Fruit fly (Drosophila melanogaster) whole organism, wandering third instar larva: ENCODE data around the gene arg.

Experiments
- CG9705 ChIP-seq: fragments of 200-800 bp; sonication (Bioruptor generic); optimal IDR thresholded peaks from 2 replicates; lab custom pipeline; 2018; ENCODE audit warnings: missing biosample characterization, mild to moderate bottlenecking, missing genetic modification characterization
- Hr78 ChIP-seq: fragments of >200 bp; optimal IDR thresholded peaks from 2 replicates; lab custom pipeline; 2017; ENCODE audit warnings: missing biosample characterization, missing genetic modification characterization
- Mio ChIP-seq: sonication (Bioruptor generic); optimal IDR thresholded peaks from 2 replicates; lab custom pipeline; 2016; ENCODE audit warnings: missing biosample characterization, missing genetic modification characterization
- br ChIP-seq: fragments of 200-800 bp; sonication (Bioruptor generic); optimal IDR thresholded peaks from 2 replicates; lab custom pipeline; 2016; ENCODE audit warnings: missing biosample characterization, missing genetic modification characterization
- foxo ChIP-seq, 2 experiments: fragments of 200-800 bp; sonication (Bioruptor generic); optimal IDR thresholded peaks; 2 replicates in 1 of 2; 3 replicates in 1 of 2; lab custom pipeline; 2016 to 2017; ENCODE audit warnings: missing biosample characterization in 2 of 2, missing genetic modification characterization in 2 of 2
- h ChIP-seq: fragments of 200-800 bp; sonication (Bioruptor generic); optimal IDR thresholded peaks from 3 replicates; lab custom pipeline; 2016; ENCODE audit warnings: missing biosample characterization, mild to moderate bottlenecking, missing genetic modification characterization

DNA sequence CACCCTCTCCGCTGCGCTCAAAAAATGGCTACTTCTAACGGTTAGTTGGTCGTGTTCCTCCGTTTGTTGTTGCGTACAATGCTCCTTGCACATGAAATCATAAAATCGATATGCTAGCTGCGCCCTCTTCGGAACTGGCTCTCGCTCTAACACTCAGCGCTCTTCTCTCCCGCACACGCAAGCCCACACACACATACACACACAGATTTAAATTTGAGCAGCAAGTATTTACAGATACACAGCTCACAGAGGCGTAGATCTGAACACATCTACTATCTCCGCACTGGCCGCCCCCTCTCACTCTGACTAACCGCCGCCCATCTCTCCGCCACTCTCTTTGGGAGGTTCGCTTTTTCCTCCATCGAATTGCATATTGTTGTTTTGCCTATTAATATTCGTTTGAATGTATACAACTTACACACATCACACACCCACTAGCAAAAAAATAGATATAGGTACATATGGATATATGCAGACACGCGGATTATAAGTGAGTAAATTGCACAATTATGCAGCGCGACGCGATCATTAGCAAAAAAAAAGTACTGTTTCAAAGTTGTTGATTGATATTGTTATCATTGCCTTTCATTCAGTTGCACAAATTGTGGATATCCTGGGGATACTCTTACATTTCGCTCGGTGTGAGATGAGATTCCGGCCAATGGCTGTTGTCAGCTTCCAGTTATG, 13.3 kb downstream of the arg start:
- TF ChIP-seq Hr78 (no peak), foxo (GFP tag; optimal IDR thresholded peaks at IDR 0.05; lab: Kevin White, UChicago) (peak; percentile 23 to 95), CG9705 (GFP tag; lab: Kevin White, UChicago) (peak; percentile 52), Mio (peak; percentile 50), br (peak; percentile 88), h (GFP tag; lab: Kevin White, UChicago) (peak; percentile 91)
